Worm (Caenorhabditis elegans) whole organism, late embryonic: ENCODE data around the gene helq-1.

Experiments used
- Y22D7AL.16 ChIP-seq: sonication (generic microtip); optimal IDR thresholded peaks from 2 replicates; lab custom pipeline; 2016; ENCODE audit warnings: missing genetic modification characterization, missing compliant biosample characterization
- ahr-1 ChIP-seq: sonication (generic microtip); optimal IDR thresholded peaks from 2 replicates; lab custom pipeline; 2016; ENCODE audit warnings: missing genetic modification characterization, missing compliant biosample characterization
- ama-1 ChIP-seq: fragments of 150-350 bp; optimal IDR thresholded peaks from 2 replicates; lab custom pipeline; 2014
- ceh-9 ChIP-seq: sonication (generic microtip); optimal IDR thresholded peaks from 2 replicates; lab custom pipeline; 2016; ENCODE audit warnings: mild to moderate bottlenecking, missing genetic modification characterization, inconsistent platforms, missing compliant biosample characterization
- mec-3 ChIP-seq: sonication (generic microtip); optimal IDR thresholded peaks from 2 replicates; lab custom pipeline; 2016; ENCODE audit warnings: borderline replicate concordance, missing genetic modification characterization, missing compliant biosample characterization
- nhr-11 ChIP-seq: fragments of 150-350 bp; optimal IDR thresholded peaks from 2 replicates; lab custom pipeline; 2014; ENCODE audit warnings: missing biosample characterization, missing genetic modification characterization
- pag-3 ChIP-seq: sonication (generic microtip); optimal IDR thresholded peaks from 2 replicates; lab custom pipeline; 2016; ENCODE audit warnings: missing compliant biosample characterization, missing genetic modification characterization, borderline replicate concordance
- pqm-1 ChIP-seq: sonication (generic microtip); optimal IDR thresholded peaks from 2 replicates; lab custom pipeline; 2016; ENCODE audit warnings: missing genetic modification characterization, missing compliant biosample characterization
- unc-3 ChIP-seq, 2 experiments: fragments of 200-800 bp in 1 of 2; sonication (Bioruptor generic) in 1 of 2; sonication (generic microtip) in 1 of 2; conservative IDR thresholded peaks in 1 of 2; optimal IDR thresholded peaks in 1 of 2; 2 replicates each; pipeline versions ENCODE4 v1.3.6 to Lab custom; 2016 to 2022; ENCODE audit warnings: missing compliant biosample characterization in 2 of 2, missing genetic modification characterization in 2 of 2, missing genetic modification reagents in 1 of 2
- unc-42 ChIP-seq: sonication (generic microtip); optimal IDR thresholded peaks from 2 replicates; lab custom pipeline; 2016; ENCODE audit warnings: missing genotype, missing genetic modification characterization, missing compliant biosample characterization
- ztf-16 ChIP-seq: sonication (generic microtip); optimal IDR thresholded peaks from 2 replicates; lab custom pipeline; 2017; ENCODE audit warnings: missing genetic modification characterization, missing compliant biosample characterization

DNA sequence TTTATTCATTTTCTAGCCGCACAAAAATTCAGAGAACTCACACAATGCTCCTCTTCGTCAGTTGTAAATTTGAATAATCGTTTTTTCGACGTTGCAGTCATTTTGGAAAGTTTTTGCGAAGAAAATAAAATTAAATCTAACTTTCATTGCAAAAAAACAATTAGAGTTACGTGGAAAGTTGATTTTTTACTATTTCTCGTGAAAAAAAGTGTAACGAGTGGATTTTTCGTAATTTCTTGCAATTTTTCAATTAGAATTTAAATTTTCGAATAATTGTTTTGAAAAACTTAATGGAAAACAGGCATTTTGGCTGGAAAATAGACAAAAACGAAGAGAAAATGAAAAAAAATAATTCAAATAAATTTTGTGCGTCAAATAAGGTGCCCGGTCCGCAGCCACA is 11.8 kb upstream of the helq-1 start, which contains the start of gene Y55B1AR.2:
- TF ChIP-seq pag-3 (tag; lab: Kevin White, UChicago): no peak
- TF ChIP-seq ama-1 (lab: Kevin White, UChicago): no peak
- no peak for TF ChIP-seq mec-3 (tag; lab: Kevin White, UChicago)
- TF ChIP-seq unc-42 (tag; lab: Kevin White, UChicago): no peak
- no peak for TF ChIP-seq ahr-1 (tag; lab: Kevin White, UChicago)
- TF ChIP-seq Y22D7AL.16: no peak
- TF ChIP-seq unc-3 (GFP tag; conservative IDR thresholded peaks at IDR 0.05; lab: Robert Waterston, UW): no peak
- no peak for TF ChIP-seq unc-3 (tag; optimal IDR thresholded peaks at IDR 0.05; lab: Kevin White, UChicago)
- TF ChIP-seq nhr-11 (tag; lab: Kevin White, UChicago): no peak
- no peak for TF ChIP-seq pqm-1 (tag; lab: Kevin White, UChicago)
- no peak for TF ChIP-seq ztf-16
- no peak for TF ChIP-seq ceh-9 (tag; lab: Kevin White, UChicago)
